Worm (Caenorhabditis elegans) whole organism, L4/young adult: ENCODE results near the gene clr-1.

ENCODE experiments used
- W03F9.2 ChIP-seq: fragments of 150-350 bp; optimal IDR thresholded peaks from 2 replicates; lab custom pipeline; 2014; ENCODE audit warnings: missing biosample characterization, missing genetic modification characterization
- dao-5 ChIP-seq: sonication (generic microtip); optimal IDR thresholded peaks from 2 replicates; lab custom pipeline; 2016; ENCODE audit warnings: missing genotype, missing genetic modification characterization, moderate library complexity, missing compliant biosample characterization
- him-1 ChIP-seq: sonication (generic microtip); optimal IDR thresholded peaks from 2 replicates; lab custom pipeline; 2016; ENCODE audit warnings: missing genotype, missing genetic modification reagents, missing genetic modification characterization, missing compliant biosample characterization

The clr-1 gene

ce11 chrII:5437586-5437985 is 28.6 kb upstream of the clr-1 start, which contains the start of gene F07F6.1:
TSS of gene F07F6.1 (plus strand) at chrII:5437886.
- TF ChIP-seq dao-5 (tag; lab: Kevin White, UChicago): no peak
- no peak for TF ChIP-seq W03F9.2 (tag; lab: Kevin White, UChicago)
- TF ChIP-seq him-1 (tag; lab: Kevin White, UChicago): no peak

ce11 chrII:5446506-5446905 is 19.7 kb upstream of the clr-1 start, which contains the start of gene nmr-1:
TSS of gene nmr-1 (minus strand) at chrII:5446606.
- no peak for TF ChIP-seq dao-5 (tag; lab: Kevin White, UChicago)
- no peak for TF ChIP-seq W03F9.2 (tag; lab: Kevin White, UChicago)
- no peak for TF ChIP-seq him-1 (tag; lab: Kevin White, UChicago)

ce11 chrII:5447381-5447780 is 18.8 kb upstream of the clr-1 start, which contains the start of gene cex-1:
TSS of gene cex-1 (plus strand) at chrII:5447681.
- TF ChIP-seq W03F9.2 (tag; lab: Kevin White, UChicago): no peak
- no peak for TF ChIP-seq him-1 (tag; lab: Kevin White, UChicago)
- TF ChIP-seq dao-5 (tag; lab: Kevin White, UChicago): no peak

ce11 chrII:5449219-5449618 is 16.9 kb upstream of the clr-1 start:
- no peak for TF ChIP-seq dao-5 (tag; lab: Kevin White, UChicago)
- TF ChIP-seq W03F9.2 (tag; lab: Kevin White, UChicago): no peak
- no peak for TF ChIP-seq him-1 (tag; lab: Kevin White, UChicago)

- TF ChIP-seq him-1 (tag; lab: Kevin White, UChicago): no peak
- TF ChIP-seq dao-5 (tag; lab: Kevin White, UChicago): no peak
These were observed 16.5 kb upstream of the clr-1 start for ce11 chrII:5449620-5450019.

- TF ChIP-seq W03F9.2 (tag; lab: Kevin White, UChicago) (no peak), dao-5 (tag; lab: Kevin White, UChicago) (no peak), him-1 (tag; lab: Kevin White, UChicago) (no peak)
These were observed 14.9 kb upstream of the clr-1 start for ce11 chrII:5451278-5451677.

ce11 chrII:5453547-5453946 is 12.6 kb upstream of the clr-1 start, which contains the start of gene dhs-5:
TSS of gene dhs-5 (plus strand) at chrII:5453847.
- TF ChIP-seq him-1 (tag; lab: Kevin White, UChicago): no peak
- TF ChIP-seq W03F9.2 (tag; lab: Kevin White, UChicago): no peak
- no peak for TF ChIP-seq dao-5 (tag; lab: Kevin White, UChicago)

ce11 chrII:5455650-5456355 is 10.4 kb upstream of the clr-1 start, which contains the start of gene daz-1:
TSS of gene daz-1 (plus strand) at chrII:5456305.
- TF ChIP-seq him-1 (tag; lab: Kevin White, UChicago): no peak
- no peak for TF ChIP-seq dao-5 (tag; lab: Kevin White, UChicago)
- TF ChIP-seq W03F9.2 (tag; lab: Kevin White, UChicago): no peak

ce11 chrII:5458683-5459410 is 7.3 kb upstream of the clr-1 start:
- TF ChIP-seq W03F9.2 (tag; lab: Kevin White, UChicago) (no peak), dao-5 (tag; lab: Kevin White, UChicago) (no peak), him-1 (tag; lab: Kevin White, UChicago) (no peak)

ce11 chrII:5459534-5459933 is 6.6 kb upstream of the clr-1 start:
- TF ChIP-seq W03F9.2 (tag; lab: Kevin White, UChicago) (no peak), him-1 (tag; lab: Kevin White, UChicago) (no peak), dao-5 (tag; lab: Kevin White, UChicago) (no peak)

- TF ChIP-seq W03F9.2 (tag; lab: Kevin White, UChicago) (no peak), him-1 (tag; lab: Kevin White, UChicago) (no peak), dao-5 (tag; lab: Kevin White, UChicago) (no peak)
These were observed 5.2 kb upstream of the clr-1 start for ce11 chrII:5460911-5461310.

- TF ChIP-seq dao-5 (tag; lab: Kevin White, UChicago) (no peak), him-1 (tag; lab: Kevin White, UChicago) (no peak), W03F9.2 (tag; lab: Kevin White, UChicago) (no peak)
These were observed 2.4 kb upstream of the clr-1 start for ce11 chrII:5463692-5464300.

- TF ChIP-seq W03F9.2 (tag; lab: Kevin White, UChicago) (peak; percentile 58), him-1 (tag; lab: Kevin White, UChicago) (no peak), dao-5 (tag; lab: Kevin White, UChicago) (no peak)
These were observed 7.8 kb downstream of the clr-1 start, which contains the start of gene mrps-16 for ce11 chrII:5473946-5474423. TSS of gene mrps-16 (plus strand) at chrII:5474373.
